Worm (Caenorhabditis elegans): ENCODE measurements around the gene prp-38.

- TF ChIP-seq F13C5.2 (tag; optimal IDR thresholded peaks at IDR 0.05) (no peak), B0310.2 (tag; optimal IDR thresholded peaks at IDR 0.05) (no peak), hmg-4 (GFP tag; optimal IDR thresholded peaks at IDR 0.05) (no peak), ama-1 (optimal IDR thresholded peaks at IDR 0.05) (no peak)
Observed at ce11 chrV:10834682-10835219, 28.9 kb upstream of the prp-38 start.
